Worm (Caenorhabditis elegans) whole organism, L1 larva: ENCODE measurements around the gene F18E3.13.

Source experiments
- C16A3.4 ChIP-seq: fragments of 150-350 bp; optimal IDR thresholded peaks from 2 replicates; lab custom pipeline; 2014; ENCODE audit warnings: missing biosample characterization, missing genetic modification characterization
- C34B4.2 ChIP-seq: sonication (generic microtip); optimal IDR thresholded peaks from 2 replicates; lab custom pipeline; 2017; ENCODE audit warnings: mild to moderate bottlenecking, missing genetic modification characterization, missing compliant biosample characterization
- F16B12.6 ChIP-seq: fragments of 150-350 bp; optimal IDR thresholded peaks from 2 replicates; lab custom pipeline; 2014; ENCODE audit warnings: missing biosample characterization, missing genetic modification characterization
- blmp-1 ChIP-seq: fragments of 150-350 bp; optimal IDR thresholded peaks from 2 replicates; lab custom pipeline; 2014; ENCODE audit warnings: missing biosample characterization, missing genetic modification characterization
- ceh-63 ChIP-seq: fragments of 200-800 bp; sonication (Bioruptor generic); optimal IDR thresholded peaks from 2 replicates; lab custom pipeline; 2018; ENCODE audit warnings: mild to moderate bottlenecking, missing genetic modification characterization, missing compliant biosample characterization
- ceh-8 ChIP-seq: fragments of 200-800 bp; sonication (Bioruptor generic); optimal IDR thresholded peaks from 2 replicates; lab custom pipeline; 2018; ENCODE audit warnings: mild to moderate bottlenecking, missing genetic modification characterization, moderate library complexity, missing compliant biosample characterization
- ceh-90 ChIP-seq: sonication (generic microtip); optimal IDR thresholded peaks from 2 replicates; lab custom pipeline; 2016; ENCODE audit warnings: missing genetic modification characterization, missing compliant biosample characterization
- dpl-1 ChIP-seq, 3 experiments: fragments of 150-350 bp in 2 of 3; sonication (generic microtip) in 1 of 3; optimal IDR thresholded peaks; 2 replicates each; lab custom pipeline; 2014 to 2017; ENCODE audit warnings: missing biosample characterization in 3 of 3, missing genetic modification characterization in 3 of 3, missing genetic modification reagents in 3 of 3
- dsc-1 ChIP-seq: sonication (generic microtip); optimal IDR thresholded peaks from 2 replicates; lab custom pipeline; 2016; ENCODE audit warnings: mild to moderate bottlenecking, missing genetic modification characterization, missing compliant biosample characterization
- efl-1 ChIP-seq, 4 experiments: fragments of 150-350 bp; optimal IDR thresholded peaks in 3 of 4; peaks in 1 of 4; 1 replicate in 1 of 4; 2 replicates in 3 of 4; lab custom pipeline; 2014; ENCODE audit warnings: missing biosample characterization in 2 of 4, missing genetic modification characterization in 2 of 4, missing genetic modification reagents in 2 of 4
- egl-13 ChIP-seq: sonication (generic microtip); optimal IDR thresholded peaks from 2 replicates; lab custom pipeline; 2016; ENCODE audit warnings: missing genotype, missing genetic modification reagents, missing genetic modification characterization, missing compliant biosample characterization
- egl-27 ChIP-seq, 2 experiments: fragments of 150-350 bp in 1 of 2; sonication (generic microtip); optimal IDR thresholded peaks; 3 replicates each; lab custom pipeline; 2017 to 2018; ENCODE audit warnings: missing biosample characterization in 2 of 2, missing genetic modification characterization in 2 of 2, missing genetic modification reagents in 2 of 2
- elt-2 ChIP-seq: sonication (generic microtip); optimal IDR thresholded peaks from 2 replicates; lab custom pipeline; 2016; ENCODE audit warnings: missing genetic modification characterization, mild to moderate bottlenecking, inconsistent platforms, missing compliant biosample characterization, missing genetic modification reagents
- fkh-10 ChIP-seq: sonication (generic microtip); optimal IDR thresholded peaks from 2 replicates; lab custom pipeline; 2017; ENCODE audit warnings: missing biosample characterization, missing genetic modification reagents, missing genetic modification characterization
- fkh-4 ChIP-seq: sonication (generic microtip); optimal IDR thresholded peaks from 2 replicates; lab custom pipeline; 2016; ENCODE audit warnings: missing compliant biosample characterization, missing genetic modification characterization, borderline replicate concordance
- fkh-8 ChIP-seq: sonication (generic microtip); optimal IDR thresholded peaks from 2 replicates; lab custom pipeline; 2016; ENCODE audit warnings: mild to moderate bottlenecking, missing genetic modification characterization, missing compliant biosample characterization
- hlh-17 ChIP-seq: fragments of 200-800 bp; sonication (Bioruptor generic); optimal IDR thresholded peaks from 2 replicates; lab custom pipeline; 2018; ENCODE audit warnings: missing genetic modification characterization, mild to moderate bottlenecking, missing compliant biosample characterization, moderate library complexity, borderline replicate concordance
- hlh-4 ChIP-seq: sonication (generic microtip); optimal IDR thresholded peaks from 2 replicates; lab custom pipeline; 2016; ENCODE audit warnings: mild to moderate bottlenecking, missing genetic modification characterization, missing compliant biosample characterization
- irx-1 ChIP-seq: sonication (generic microtip); optimal IDR thresholded peaks from 2 replicates; lab custom pipeline; 2016; ENCODE audit warnings: missing genetic modification characterization, missing compliant biosample characterization
- isw-1 ChIP-seq: fragments of 200-800 bp; sonication (Bioruptor generic); IDR thresholded peaks from 2 replicates; pipeline ENCODE4 v1.3.6; 2022; ENCODE audit warnings: missing genetic modification characterization, missing compliant biosample characterization
- jun-1 ChIP-seq: fragments of 150-350 bp; optimal IDR thresholded peaks from 2 replicates; lab custom pipeline; 2014; ENCODE audit warnings: missing biosample characterization, missing genetic modification reagents, missing genetic modification characterization
- lin-13 ChIP-seq: fragments of 150-350 bp; optimal IDR thresholded peaks from 2 replicates; lab custom pipeline; 2014; ENCODE audit warnings: missing biosample characterization, missing genetic modification reagents, missing genetic modification characterization
- lin-14 ChIP-seq: fragments of 200-800 bp; sonication (Bioruptor generic); optimal IDR thresholded peaks from 2 replicates; lab custom pipeline; 2018; ENCODE audit warnings: mild to moderate bottlenecking, missing genetic modification characterization, moderate library complexity, missing compliant biosample characterization
- lin-15B ChIP-seq: fragments of 150-350 bp; sonication (generic microtip); optimal IDR thresholded peaks from 3 replicates; lab custom pipeline; 2014; ENCODE audit warnings: missing biosample characterization, missing genetic modification characterization
- lin-35 ChIP-seq, 2 experiments: fragments of 150-350 bp; optimal IDR thresholded peaks; 2 replicates each; lab custom pipeline; 2014; ENCODE audit warnings: missing biosample characterization in 2 of 2, missing genetic modification characterization in 2 of 2, missing genetic modification reagents in 2 of 2
- lin-39 ChIP-seq: fragments of 150-350 bp; optimal IDR thresholded peaks from 2 replicates; lab custom pipeline; 2014; ENCODE audit warnings: missing biosample characterization, missing genetic modification reagents, missing genetic modification characterization
- lir-3 ChIP-seq: sonication (generic microtip); optimal IDR thresholded peaks from 2 replicates; lab custom pipeline; 2016; ENCODE audit warnings: mild to moderate bottlenecking, missing genetic modification characterization, moderate library complexity, missing compliant biosample characterization; ENCODE audit not compliant: poor library complexity
- lsy-2 ChIP-seq, 2 experiments: fragments of 150-350 bp; optimal IDR thresholded peaks; 2 replicates each; lab custom pipeline; 2014; ENCODE audit warnings: missing biosample characterization in 2 of 2, missing genetic modification characterization in 2 of 2
- mab-9 ChIP-seq: fragments of 200-800 bp; sonication (Bioruptor generic); IDR thresholded peaks from 2 replicates; pipeline ENCODE4 v1.3.6; 2022; ENCODE audit warnings: missing genetic modification reagents, missing genetic modification characterization, missing compliant biosample characterization
- mdl-1 ChIP-seq, 2 experiments: fragments of 150-350 bp; optimal IDR thresholded peaks; 2 replicates each; lab custom pipeline; 2014 to 2017; ENCODE audit warnings: missing biosample characterization in 2 of 2, missing genetic modification characterization in 2 of 2, inconsistent platforms in 1 of 2
- mef-2 ChIP-seq: fragments of 150-350 bp; optimal IDR thresholded peaks from 2 replicates; lab custom pipeline; 2014; ENCODE audit warnings: missing biosample characterization, missing genetic modification characterization
- mep-1 ChIP-seq: fragments of 150-350 bp; optimal IDR thresholded peaks from 2 replicates; lab custom pipeline; 2014; ENCODE audit warnings: missing biosample characterization, missing genetic modification characterization
- nhr-19 ChIP-seq: fragments of 200-800 bp; sonication (Bioruptor generic); conservative IDR thresholded peaks from 2 replicates; pipeline ENCODE4 v1.3.6; 2022; ENCODE audit warnings: missing genetic modification characterization, missing compliant biosample characterization
- nhr-20 ChIP-seq: sonication (generic microtip); optimal IDR thresholded peaks from 2 replicates; lab custom pipeline; 2016; ENCODE audit warnings: mild to moderate bottlenecking, missing genetic modification characterization, missing compliant biosample characterization
- nhr-47 ChIP-seq: sonication (generic microtip); optimal IDR thresholded peaks from 2 replicates; lab custom pipeline; 2016; ENCODE audit warnings: mild to moderate bottlenecking, missing genetic modification characterization, moderate library complexity, missing compliant biosample characterization
- nhr-71 ChIP-seq: sonication (generic microtip); optimal IDR thresholded peaks from 2 replicates; lab custom pipeline; 2016; ENCODE audit warnings: mild to moderate bottlenecking, missing genetic modification characterization, moderate library complexity, missing compliant biosample characterization
- nhr-77 ChIP-seq: fragments of 150-350 bp; optimal IDR thresholded peaks from 2 replicates; lab custom pipeline; 2014; ENCODE audit warnings: missing biosample characterization, missing genetic modification characterization
- nhr-84 ChIP-seq: sonication (generic microtip); optimal IDR thresholded peaks from 2 replicates; lab custom pipeline; 2017; ENCODE audit warnings: missing biosample characterization, missing genetic modification characterization
- nhr-85 ChIP-seq: sonication (generic microtip); peaks from one replicate; lab custom pipeline; 2016; ENCODE audit warnings: missing genetic modification characterization, inconsistent platforms, missing compliant biosample characterization
- nhr-90 ChIP-seq: sonication (generic microtip); optimal IDR thresholded peaks from 2 replicates; lab custom pipeline; 2016; ENCODE audit warnings: mild to moderate bottlenecking, missing genetic modification characterization, missing compliant biosample characterization; ENCODE audit not compliant: poor library complexity
- rnt-1 ChIP-seq: sonication (generic microtip); optimal IDR thresholded peaks from 2 replicates; lab custom pipeline; 2016; ENCODE audit warnings: mild to moderate bottlenecking, missing genetic modification characterization, moderate library complexity, missing compliant biosample characterization
- snpc-4 ChIP-seq: fragments of 150-350 bp; optimal IDR thresholded peaks from 2 replicates; lab custom pipeline; 2014; ENCODE audit warnings: missing biosample characterization, missing genetic modification characterization
- snu-23 ChIP-seq: sonication (generic microtip); optimal IDR thresholded peaks from 2 replicates; lab custom pipeline; 2016; ENCODE audit warnings: missing genetic modification characterization, missing compliant biosample characterization
- swsn-7 ChIP-seq: sonication (generic microtip); optimal IDR thresholded peaks from 2 replicates; lab custom pipeline; 2016; ENCODE audit warnings: missing genetic modification characterization, missing compliant biosample characterization
- tbx-2 ChIP-seq: sonication (generic microtip); optimal IDR thresholded peaks from 2 replicates; lab custom pipeline; 2016; ENCODE audit warnings: missing genetic modification characterization, missing compliant biosample characterization
- tlp-1 ChIP-seq: fragments of 150-350 bp; optimal IDR thresholded peaks from 2 replicates; lab custom pipeline; 2014; ENCODE audit warnings: missing biosample characterization, missing genetic modification characterization
- unc-86 ChIP-seq: sonication (generic microtip); optimal IDR thresholded peaks from 2 replicates; lab custom pipeline; 2016; ENCODE audit warnings: missing genetic modification characterization, missing compliant biosample characterization
- unc-98 ChIP-seq: fragments of 200-800 bp; sonication (Bioruptor generic); IDR thresholded peaks from 2 replicates; pipeline ENCODE4 v1.3.6; 2022; ENCODE audit warnings: missing genetic modification characterization, missing compliant biosample characterization
- vab-15 ChIP-seq: sonication (generic microtip); optimal IDR thresholded peaks from 2 replicates; lab custom pipeline; 2017; ENCODE audit warnings: missing genotype, mild to moderate bottlenecking, missing genetic modification characterization, missing compliant biosample characterization
- xbp-1 ChIP-seq: sonication (generic microtip); optimal IDR thresholded peaks from 2 replicates; lab custom pipeline; 2016; ENCODE audit warnings: missing genetic modification characterization, missing compliant biosample characterization
- ztf-11 ChIP-seq, 2 experiments: sonication (generic microtip); optimal IDR thresholded peaks; 2 replicates each; lab custom pipeline; 2016 to 2017; ENCODE audit warnings: missing genetic modification characterization in 2 of 2, missing biosample characterization in 1 of 2, missing compliant biosample characterization in 1 of 2
- ztf-4 ChIP-seq: fragments of 150-350 bp; optimal IDR thresholded peaks from 2 replicates; lab custom pipeline; 2014; ENCODE audit warnings: missing biosample characterization, missing genetic modification characterization

The F18E3.13 gene

ce11 chrV:7465509-7465908, 49.5 kb downstream of the F18E3.13 start, which contains the start of gene F25E5.1:
Gene F25E5.1, plus strand, starts transcription at chrV:7465884.
- TF ChIP-seq nhr-71 (tag; lab: Kevin White, UChicago) = peak; percentile 80
- TF ChIP-seq ceh-63 = no peak
- peak; percentile 79 to 81 for TF ChIP-seq efl-1 (optimal IDR thresholded peaks at IDR 0.05; lab: Kevin White, UChicago)
- peak; percentile 73 to 93 for TF ChIP-seq efl-1 (GFP tag; optimal IDR thresholded peaks at IDR 0.05 in 1 of 2; lab: Kevin White, UChicago)
- peak; percentile 87 for TF ChIP-seq nhr-85 (tag; lab: Kevin White, UChicago)
- TF ChIP-seq nhr-47 (tag; lab: Kevin White, UChicago) = peak; percentile 72
- peak; percentile 18 for TF ChIP-seq ceh-8 (GFP tag; lab: Kevin White, UChicago)
- peak; percentile 71 for TF ChIP-seq nhr-20 (tag; lab: Kevin White, UChicago)
- TF ChIP-seq vab-15 (tag; lab: Kevin White, UChicago) = no peak
- TF ChIP-seq lin-13 = peak; percentile 46
- TF ChIP-seq snu-23 = peak; percentile 76
- TF ChIP-seq lsy-2 (tag; optimal IDR thresholded peaks at IDR 0.05; lab: Kevin White, UChicago) = peak; percentile 55 to 75
- TF ChIP-seq dpl-1 (GFP tag; optimal IDR thresholded peaks at IDR 0.05; lab: Kevin White, UChicago) = peak; percentile 49 to 72 (median 63)
- TF ChIP-seq C16A3.4 = peak; percentile 29
- peak; percentile 57 for TF ChIP-seq isw-1 (GFP tag; lab: Robert Waterston, UW)
- TF ChIP-seq tbx-2 (tag; lab: Kevin White, UChicago) = peak; percentile 75
- peak; percentile 93 for TF ChIP-seq lin-14 (GFP tag; lab: Kevin White, UChicago)
- TF ChIP-seq egl-13 (tag; lab: Kevin White, UChicago) = peak; percentile 43
- TF ChIP-seq tlp-1 (tag; lab: Kevin White, UChicago) = no peak
- peak; percentile 2 for TF ChIP-seq jun-1
- TF ChIP-seq mdl-1 (tag; optimal IDR thresholded peaks at IDR 0.05; lab: Kevin White, UChicago) = peak in 1 of 2 experiments; percentile 58
- peak; percentile 37 for TF ChIP-seq blmp-1 (tag; lab: Kevin White, UChicago)
- no peak for TF ChIP-seq mef-2 (tag; lab: Kevin White, UChicago)
- peak; percentile 34 for TF ChIP-seq nhr-77 (tag; lab: Kevin White, UChicago)
- TF ChIP-seq ceh-90 = peak; percentile 77
- TF ChIP-seq lin-39 (tag; lab: Kevin White, UChicago) = no peak
- peak; percentile 42 for TF ChIP-seq F16B12.6
- TF ChIP-seq swsn-7 (tag; lab: Kevin White, UChicago) = peak; percentile 61
- TF ChIP-seq unc-98 (GFP tag; lab: Robert Waterston, UW) = peak; percentile 61
- TF ChIP-seq nhr-84 (tag; lab: Kevin White, UChicago) = no peak
- TF ChIP-seq mep-1 (tag; lab: Kevin White, UChicago) = peak; percentile 87
- TF ChIP-seq hlh-4 (tag; lab: Kevin White, UChicago) = no peak
- TF ChIP-seq fkh-10 (GFP tag; lab: Kevin White, UChicago) = no peak
- peak; percentile 82 for TF ChIP-seq fkh-8 (tag; lab: Kevin White, UChicago)
- peak; percentile 86 for TF ChIP-seq lir-3 (tag; lab: Kevin White, UChicago)
- TF ChIP-seq mab-9 (GFP tag; lab: Robert Waterston, UW) = 0 out of 2 replicates have a peak, but pooled peaks have one; percentile 29
- peak; percentile 93 for TF ChIP-seq rnt-1
- TF ChIP-seq ztf-11 (tag; optimal IDR thresholded peaks at IDR 0.05; lab: Kevin White, UChicago) = peak in 1 of 2 experiments; percentile 72
- peak; percentile 56 for TF ChIP-seq dsc-1 (tag; lab: Kevin White, UChicago)
- TF ChIP-seq lin-35 (GFP tag; optimal IDR thresholded peaks at IDR 0.05; lab: Kevin White, UChicago) = peak; percentile 70 to 73
- TF ChIP-seq snpc-4 (tag; lab: Kevin White, UChicago) = peak; percentile 47
- peak; percentile 31 for TF ChIP-seq lin-15B
- peak; percentile 30 for TF ChIP-seq fkh-4 (tag; lab: Kevin White, UChicago)
- TF ChIP-seq ztf-4 (tag; lab: Kevin White, UChicago) = no peak
- TF ChIP-seq hlh-17 (GFP tag; lab: Kevin White, UChicago) = no peak
- peak; percentile 44 for TF ChIP-seq irx-1
- peak; percentile 70 for TF ChIP-seq nhr-19 (GFP tag; lab: Robert Waterston, UW)
- TF ChIP-seq nhr-90 (tag; lab: Kevin White, UChicago) = peak; percentile 61
- no peak for TF ChIP-seq C34B4.2 (tag; lab: Kevin White, UChicago)
- peak; percentile 47 for TF ChIP-seq unc-86 (tag; lab: Kevin White, UChicago)
- TF ChIP-seq xbp-1 (tag; lab: Kevin White, UChicago) = peak; percentile 59
- no peak for TF ChIP-seq egl-27 (tag; optimal IDR thresholded peaks at IDR 0.05; lab: Kevin White, UChicago)
- peak; percentile 33 for TF ChIP-seq elt-2
